Fruit fly (Drosophila melanogaster): ENCODE measurements around the gene CG13919.

dm6 chr3L:1663531-1663930, 18.3 kb downstream of the CG13919 start:
- TF ChIP-seq CG8478 (optimal IDR thresholded peaks at IDR 0.05) (no peak), CTCF (optimal IDR thresholded peaks at IDR 0.05) (no peak)
